Fruit fly (Drosophila melanogaster) ovary, adult (tissue): Measurements from ENCODE around the gene CG3505.

Experiments
- CG17801 ChIP-seq: fragments of 200-800 bp; optimal IDR thresholded peaks from 2 replicates; lab custom pipeline; 2019; ENCODE audit warnings: missing biosample characterization, mild to moderate bottlenecking, missing genetic modification characterization, moderate library complexity; ENCODE audit not compliant: partially characterized antibody

Gene CG3505

DNA sequence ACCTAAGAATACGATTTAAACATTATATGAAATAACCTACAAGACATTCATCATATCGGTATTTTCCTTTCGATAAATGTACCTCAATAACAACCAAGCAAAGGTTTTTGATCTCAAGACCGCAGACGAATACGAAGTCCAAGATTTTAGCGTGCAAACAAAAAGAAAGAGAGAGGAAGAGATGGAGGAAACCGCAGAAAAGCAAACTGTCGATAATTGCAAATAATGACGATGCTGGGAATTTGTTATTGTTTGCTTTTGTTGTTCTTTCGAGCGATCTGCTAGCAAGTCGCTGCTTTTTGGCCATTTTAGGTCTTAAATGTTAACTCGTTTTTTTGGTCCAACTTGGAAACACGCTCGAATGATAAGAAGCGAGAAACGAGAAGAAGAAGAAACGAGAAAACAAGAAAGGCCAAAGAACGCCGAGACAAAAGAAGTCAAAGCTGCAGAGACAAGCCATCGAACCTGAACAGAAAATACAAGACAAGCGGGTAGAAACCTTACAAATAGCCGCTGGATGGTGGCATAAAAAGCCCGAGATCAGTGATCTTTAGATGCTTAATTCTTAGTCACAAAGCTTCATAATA, 6.1 kb upstream of the CG3505 start:
- TF ChIP-seq CG17801 (GFP tag; lab: Kevin White, UChicago), result no peak

DNA sequence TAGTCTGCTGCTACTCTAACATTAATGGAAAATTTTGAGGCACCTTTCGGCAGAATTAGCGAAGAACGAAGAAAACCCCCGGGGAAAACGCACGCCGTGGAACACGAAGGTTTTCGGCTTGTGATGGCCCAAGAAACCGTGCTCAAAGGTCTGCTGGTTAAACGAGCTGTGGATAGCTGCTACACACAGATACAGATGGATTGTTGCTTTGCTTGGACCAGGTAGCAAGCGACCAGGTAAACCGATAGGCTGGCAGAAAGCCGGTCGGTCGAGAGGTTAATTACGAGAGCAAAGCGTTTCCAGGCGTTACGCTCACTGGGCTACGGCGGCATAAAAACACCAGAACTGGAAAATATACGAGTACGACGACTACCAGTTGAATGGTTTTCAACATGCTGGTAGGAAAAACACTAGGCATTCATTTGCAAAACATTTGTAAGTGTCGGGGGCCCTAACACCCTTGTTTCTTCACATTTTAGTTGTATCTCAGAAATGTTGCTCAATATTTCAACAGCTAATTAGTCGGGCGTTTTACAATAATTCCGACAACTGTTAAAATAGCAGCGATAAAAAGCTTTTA, 4.9 kb upstream of the CG3505 start:
- TF ChIP-seq CG17801 (GFP tag; lab: Kevin White, UChicago), result no peak

DNA sequence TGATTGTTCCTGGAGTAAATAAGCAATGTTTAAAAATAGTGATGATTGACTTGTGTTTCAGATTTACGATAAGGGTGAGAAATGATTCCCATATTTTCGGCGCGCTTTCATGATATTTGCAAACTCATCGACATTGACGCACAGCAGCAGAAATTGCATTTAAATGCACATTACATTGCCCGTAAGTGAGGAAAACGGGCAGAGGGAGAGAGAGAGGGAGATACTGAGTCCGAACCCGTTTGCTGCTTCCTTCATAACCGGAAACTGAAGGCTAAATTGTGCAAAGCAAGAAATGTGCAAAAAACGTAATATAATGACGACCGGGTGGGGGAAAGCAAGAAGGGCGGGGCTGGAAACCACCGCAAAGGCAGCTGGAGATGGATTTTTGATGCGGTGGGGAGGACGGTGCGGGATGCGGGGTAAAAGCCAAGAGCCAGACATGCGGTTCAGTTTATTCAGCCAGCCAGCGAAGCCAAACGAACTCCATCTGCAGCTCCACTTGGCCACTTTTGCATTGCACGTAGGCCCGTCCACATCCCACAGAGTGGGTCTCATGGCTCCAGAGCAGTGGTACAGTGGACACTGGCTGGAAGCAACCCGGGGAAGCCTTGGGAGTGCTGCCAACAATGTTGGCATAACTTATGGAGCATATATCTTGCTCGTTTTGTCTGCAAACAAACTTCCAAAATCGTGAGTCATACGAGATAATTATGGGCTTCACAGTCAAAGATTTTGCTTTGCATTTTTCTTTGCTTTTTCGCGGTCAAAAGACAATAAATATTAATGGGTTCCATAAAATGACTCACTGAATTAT, 4.0 kb upstream of the CG3505 start:
- TF ChIP-seq CG17801 (GFP tag; lab: Kevin White, UChicago), result no peak

- no peak for TF ChIP-seq CG17801 (GFP tag; lab: Kevin White, UChicago)
Measured at dm6 chr3R:14654231-14654975, 2.8 kb upstream of the CG3505 start.

dm6 chr3R:14654976-14655896, 2.0 kb upstream of the CG3505 start:
- TF ChIP-seq CG17801 (GFP tag; lab: Kevin White, UChicago), result peak; percentile 89

dm6 chr3R:14655912-14656700, 1.1 kb upstream of the CG3505 start:
- TF ChIP-seq CG17801 (GFP tag; lab: Kevin White, UChicago), result no peak

- TF ChIP-seq CG17801 (GFP tag; lab: Kevin White, UChicago), result no peak
Measured at dm6 chr3R:14657605-14657910, 311 bp downstream of the CG3505 start.

DNA sequence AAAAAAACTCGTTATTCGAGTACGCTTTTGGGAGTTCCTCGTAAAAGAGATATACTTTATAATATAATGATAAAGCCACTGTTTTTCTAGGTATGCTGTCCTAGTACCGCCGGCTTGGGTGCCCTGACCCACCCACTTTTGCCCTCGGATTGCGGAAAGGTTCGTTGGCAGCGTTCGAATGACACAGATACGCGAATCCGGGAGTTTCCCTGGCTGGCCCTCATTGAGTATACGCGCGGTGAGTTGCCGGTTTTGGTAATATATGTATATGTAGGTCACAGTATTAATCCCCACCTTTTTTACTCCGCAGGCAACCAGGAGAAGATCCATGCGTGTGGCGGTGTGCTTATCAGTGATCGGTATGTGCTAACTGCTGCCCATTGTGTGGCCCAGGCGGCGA, 923 bp downstream of the CG3505 start:
- TF ChIP-seq CG17801 (GFP tag; lab: Kevin White, UChicago), result no peak

dm6 chr3R:14659354-14659804, 2.1 kb downstream of the CG3505 start, which contains the start of gene Hexim:
Hexim (plus strand) TSS chr3R:14659438.
- peak; percentile 72 for TF ChIP-seq CG17801 (GFP tag; lab: Kevin White, UChicago)

- no peak for TF ChIP-seq CG17801 (GFP tag; lab: Kevin White, UChicago)
Measured at dm6 chr3R:14662989-14663500, 5.8 kb downstream of the CG3505 start, which contains the start of the genes Rad17 and BigH1. Rad17 (minus strand) TSS chr3R:14663197. BigH1 (plus strand) TSS chr3R:14663450.

- TF ChIP-seq CG17801 (GFP tag; lab: Kevin White, UChicago), result no peak
Measured at dm6 chr3R:14670840-14671239, 13.6 kb downstream of the CG3505 start.

DNA sequence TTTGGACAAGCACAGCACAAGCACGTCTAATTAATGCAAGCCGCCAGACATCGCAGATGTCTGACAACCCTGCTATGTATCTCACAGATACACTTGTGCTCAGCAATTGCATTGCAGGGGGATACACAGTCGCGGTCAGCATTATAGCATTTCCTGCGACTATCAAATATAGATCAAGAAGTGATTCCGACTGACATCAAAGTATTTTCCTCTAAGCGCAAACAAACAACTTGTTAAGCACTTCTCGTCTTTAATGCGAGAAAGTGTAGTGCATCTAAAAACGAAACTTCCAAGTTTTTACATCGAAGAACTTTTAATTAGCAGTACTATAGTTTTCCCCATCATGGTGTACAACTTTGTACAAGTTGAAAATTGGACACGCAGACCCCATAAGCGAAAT, 15.7 kb downstream of the CG3505 start:
- TF ChIP-seq CG17801 (GFP tag; lab: Kevin White, UChicago), result no peak

- no peak for TF ChIP-seq CG17801 (GFP tag; lab: Kevin White, UChicago)
Measured at dm6 chr3R:14674762-14675161, 17.5 kb downstream of the CG3505 start.
